Worm (Caenorhabditis elegans): ENCODE results near the gene pde-4.

Gene pde-4

DNA sequence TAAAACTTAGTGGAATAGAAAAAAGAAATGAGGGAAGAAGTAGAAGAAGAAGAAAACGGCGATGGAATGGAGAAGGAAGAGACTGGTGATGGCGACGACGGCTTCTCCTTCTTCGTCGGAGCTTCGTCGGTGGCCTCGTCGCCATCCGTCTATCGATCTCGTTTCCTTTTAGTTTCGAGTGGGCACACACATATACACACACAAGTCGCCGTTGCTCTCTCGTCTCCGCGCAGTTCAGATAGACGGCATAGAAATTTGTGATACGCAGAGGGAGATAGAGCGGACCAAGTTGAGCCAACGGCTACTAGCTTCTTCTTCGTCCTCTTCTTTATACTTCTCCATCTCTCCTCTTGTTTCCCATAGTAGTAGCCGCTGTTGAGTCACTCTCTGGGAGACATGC lies 57.8 kb downstream of the pde-4 start:
- TF ChIP-seq rcor-1 (GFP tag; IDR thresholded peaks at IDR 0.05) (peak; percentile 46; the same call in 1 of the 2 replicates), lir-1 (GFP tag; conservative IDR thresholded peaks at IDR 0.05) (no peak), hmg-20 (GFP tag; IDR thresholded peaks at IDR 0.05) (no peak), chd-7 (tag; optimal IDR thresholded peaks at IDR 0.05) (peak; percentile 25), F49E8.2 (tag; optimal IDR thresholded peaks at IDR 0.05; ENCODE audit: insufficient read depth) (no peak), ceh-27 (GFP tag; optimal IDR thresholded peaks at IDR 0.05) (peak; percentile 18), zfh-2 (GFP tag; conservative IDR thresholded peaks at IDR 0.05) (peak; percentile 79), K12H6.12 (tag; optimal IDR thresholded peaks at IDR 0.05) (peak; percentile 37), K11D2.4 (GFP tag; IDR thresholded peaks at IDR 0.05) (0 out of 2 replicates have a peak, but pooled peaks have one; percentile 25)

ce11 chrII:7588295-7588694 lies 62.8 kb downstream of the pde-4 start:
- TF ChIP-seq aptf-3 (GFP tag; IDR thresholded peaks at IDR 0.05): no peak
- TF ChIP-seq attf-6 (GFP tag; IDR thresholded peaks at IDR 0.05): no peak

ce11 chrII:7583555-7583954 lies 67.5 kb downstream of the pde-4 start, which contains the start of gene mks-3:
Gene mks-3 (minus strand): TSS chrII:7583655.
- TF ChIP-seq mxl-1 (tag; optimal IDR thresholded peaks at IDR 0.05) (no peak), nhr-27 (tag; optimal IDR thresholded peaks at IDR 0.05) (no peak), ceh-91 (GFP tag; IDR thresholded peaks at IDR 0.05) (no peak), die-1 (tag; optimal IDR thresholded peaks at IDR 0.05) (no peak), ceh-27 (GFP tag; optimal IDR thresholded peaks at IDR 0.05) (no peak), rec-8 (tag; optimal IDR thresholded peaks at IDR 0.05) (no peak), ekl-4 (GFP tag; IDR thresholded peaks at IDR 0.05) (no peak), mcd-1 (GFP tag; IDR thresholded peaks at IDR 0.05) (no peak), ztf-6 (GFP tag; IDR thresholded peaks at IDR 0.05) (no peak), sptf-2 (GFP tag; optimal IDR thresholded peaks at IDR 0.05) (no peak), madf-3 (GFP tag; IDR thresholded peaks at IDR 0.05) (no peak), athp-1 (tag; optimal IDR thresholded peaks at IDR 0.05) (no peak), atf-7 (tag; optimal IDR thresholded peaks at IDR 0.05) (no peak), F57C9.4 (tag; optimal IDR thresholded peaks at IDR 0.05) (no peak), sdz-38 (tag; optimal IDR thresholded peaks at IDR 0.05) (no peak), F55B11.4 (tag; optimal IDR thresholded peaks at IDR 0.05; ENCODE audit: borderline replicate concordance, insufficient read depth) (no peak), ZK185.1 (tag; optimal IDR thresholded peaks at IDR 0.05; ENCODE audit: poor library complexity, severe bottlenecking) (no peak), unc-130 (GFP tag; optimal IDR thresholded peaks at IDR 0.05) (no peak), Y67H2A.10 (GFP tag; conservative IDR thresholded peaks at IDR 0.05) (no peak)

DNA sequence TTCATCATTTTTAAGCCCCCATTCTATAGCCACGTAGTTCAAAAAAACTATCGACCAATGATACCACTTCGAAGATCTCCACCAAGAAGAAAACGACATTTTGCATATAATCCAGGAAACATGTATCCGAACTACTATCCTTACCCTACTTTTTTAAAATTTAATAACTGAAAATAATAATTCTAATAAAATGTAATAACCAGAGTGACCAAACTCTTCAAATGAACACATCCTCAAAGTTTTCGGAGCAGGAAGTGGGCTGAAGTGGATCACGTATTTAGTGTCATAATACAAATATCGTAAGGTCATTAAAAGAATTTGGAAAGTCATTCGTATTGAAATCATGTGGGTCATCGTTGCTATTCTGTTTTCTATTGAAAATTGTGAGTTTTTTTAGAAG lies 73.6 kb downstream of the pde-4 start, which contains the start of gene F35D2.6:
TSS of gene F35D2.6 (plus strand) at position 301 of the 400 bp plus-strand sequence.
- TF ChIP-seq madf-8 (GFP tag; conservative IDR thresholded peaks at IDR 0.05): no peak
- TF ChIP-seq rcor-1 (GFP tag; IDR thresholded peaks at IDR 0.05): no peak
- no peak for TF ChIP-seq snpc-1.1 (tag; optimal IDR thresholded peaks at IDR 0.05; ENCODE audit: insufficient read depth)
- no peak for TF ChIP-seq zim-3 (tag; optimal IDR thresholded peaks at IDR 0.05)
- TF ChIP-seq attf-5 (GFP tag; optimal IDR thresholded peaks at IDR 0.05): no peak
- no peak for TF ChIP-seq Y79H2A.3 (GFP tag; conservative IDR thresholded peaks at IDR 0.05)
- TF ChIP-seq zfh-2 (GFP tag; conservative IDR thresholded peaks at IDR 0.05): no peak
- TF ChIP-seq ekl-4 (GFP tag; IDR thresholded peaks at IDR 0.05): no peak
- TF ChIP-seq fkh-3 (tag; optimal IDR thresholded peaks at IDR 0.05): no peak

Data from whole organism, young adult.